Worm (Caenorhabditis elegans) whole organism, mixed stage, embryonic: Measurements from ENCODE around the gene nduv-2.

ENCODE experiments used
- nhr-12 ChIP-seq: fragments of 150-350 bp; optimal IDR thresholded peaks from 2 replicates; lab custom pipeline; 2014; ENCODE audit warnings: missing biosample characterization, missing genetic modification characterization
- snpc-4 ChIP-seq: fragments of 150-350 bp; optimal IDR thresholded peaks from 2 replicates; lab custom pipeline; 2014; ENCODE audit warnings: missing biosample characterization, missing genetic modification characterization
- unc-62 ChIP-seq: fragments of 150-350 bp; optimal IDR thresholded peaks from 2 replicates; lab custom pipeline; 2014; ENCODE audit warnings: missing biosample characterization, missing genetic modification reagents, missing genetic modification characterization
- ztf-11 ChIP-seq: fragments of 150-350 bp; optimal IDR thresholded peaks from 2 replicates; lab custom pipeline; 2014; ENCODE audit warnings: missing biosample characterization, missing genetic modification characterization

DNA sequence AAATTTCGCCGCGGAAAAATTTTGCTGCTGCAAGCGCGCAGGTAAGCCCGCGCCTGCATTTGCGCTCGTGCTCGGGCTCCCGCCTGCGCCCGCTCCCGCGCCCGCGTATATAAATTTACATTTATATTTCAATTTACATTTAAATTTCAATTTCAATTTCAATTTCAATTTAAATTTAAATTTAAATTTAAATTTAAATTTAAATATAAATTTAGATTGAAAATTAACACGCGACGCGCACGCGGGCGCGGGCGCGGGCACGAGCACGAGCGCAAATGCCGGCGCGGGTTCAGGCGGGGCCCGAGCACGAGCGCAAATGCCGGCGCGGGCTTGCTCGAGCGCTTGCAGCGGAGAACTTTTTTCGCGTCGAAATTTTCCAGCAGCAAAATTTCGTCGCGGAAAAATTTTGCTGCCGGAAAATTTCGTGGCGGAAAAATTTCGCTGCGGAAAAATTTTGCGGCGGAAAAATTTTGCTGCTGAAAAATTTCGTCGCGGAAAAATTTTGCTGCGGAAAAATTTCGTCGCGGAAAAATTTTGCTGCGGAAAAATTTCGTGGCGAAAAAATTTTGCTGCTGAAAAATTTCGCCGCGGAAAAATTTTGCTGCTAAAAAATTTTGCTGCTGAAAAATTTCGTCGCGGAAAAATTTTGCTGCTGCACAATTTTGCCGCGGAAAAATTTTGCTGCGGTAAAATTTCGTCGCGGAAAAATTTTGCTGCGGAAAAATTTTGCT is 20.6 kb upstream of the nduv-2 start:
- TF ChIP-seq unc-62 (GFP tag; lab: Kevin White, UChicago) (no peak), nhr-12 (tag; lab: Kevin White, UChicago) (no peak), ztf-11 (tag; lab: Kevin White, UChicago) (no peak), snpc-4 (tag; lab: Kevin White, UChicago) (no peak)
